Worm (Caenorhabditis elegans) whole organism, early embryonic: Measurements from ENCODE around the gene ttll-15.

Experiments used
- B0310.2 ChIP-seq: sonication (generic microtip); optimal IDR thresholded peaks from 2 replicates; lab custom pipeline; 2016; ENCODE audit warnings: mild to moderate bottlenecking, missing genetic modification characterization, missing compliant biosample characterization
- F13C5.2 ChIP-seq: sonication (generic microtip); optimal IDR thresholded peaks from 2 replicates; lab custom pipeline; 2017; ENCODE audit warnings: mild to moderate bottlenecking, missing genetic modification characterization, inconsistent platforms, missing compliant biosample characterization
- aly-1 ChIP-seq: sonication (generic microtip); optimal IDR thresholded peaks from 2 replicates; lab custom pipeline; 2016; ENCODE audit warnings: missing genetic modification characterization, missing compliant biosample characterization
- ama-1 ChIP-seq: fragments of 150-350 bp; optimal IDR thresholded peaks from 2 replicates; lab custom pipeline; 2014
- ceh-13 ChIP-seq: fragments of 200-800 bp; sonication (Bioruptor generic); optimal IDR thresholded peaks from 2 replicates; lab custom pipeline; 2018; ENCODE audit warnings: mild to moderate bottlenecking, missing genetic modification characterization, missing compliant biosample characterization
- ceh-36 ChIP-seq: sonication (generic microtip); optimal IDR thresholded peaks from 2 replicates; lab custom pipeline; 2016; ENCODE audit warnings: missing genetic modification characterization, inconsistent platforms, missing compliant biosample characterization
- ets-7 ChIP-seq: sonication (generic microtip); optimal IDR thresholded peaks from 2 replicates; lab custom pipeline; 2016; ENCODE audit warnings: missing genotype, missing genetic modification characterization, missing compliant biosample characterization
- flt-1 ChIP-seq: fragments of 200-800 bp; sonication (Bioruptor generic); IDR thresholded peaks from 2 replicates; pipeline ENCODE4 v1.3.6; 2022; ENCODE audit warnings: missing genetic modification characterization, missing compliant biosample characterization
- hmbx-1 ChIP-seq: sonication (generic microtip); optimal IDR thresholded peaks from 2 replicates; lab custom pipeline; 2016; ENCODE audit warnings: mild to moderate bottlenecking, missing genetic modification characterization, missing compliant biosample characterization
- hmg-4 ChIP-seq: fragments of 200-800 bp; sonication (Bioruptor generic); optimal IDR thresholded peaks from 2 replicates; lab custom pipeline; 2018; ENCODE audit warnings: mild to moderate bottlenecking, missing genetic modification characterization, missing compliant biosample characterization
- hnd-1 ChIP-seq: sonication (generic microtip); optimal IDR thresholded peaks from 2 replicates; lab custom pipeline; 2016; ENCODE audit warnings: missing genetic modification characterization, missing compliant biosample characterization
- pes-1 ChIP-seq: fragments of 200-800 bp; sonication (Bioruptor generic); IDR thresholded peaks from 2 replicates; pipeline ENCODE4 v1.3.6; 2022; ENCODE audit warnings: missing genetic modification reagents, missing genetic modification characterization, missing compliant biosample characterization
- scrt-1 ChIP-seq: fragments of 200-800 bp; sonication (Bioruptor generic); IDR thresholded peaks from 2 replicates; pipeline ENCODE4 v1.3.6; 2022; ENCODE audit warnings: missing genetic modification characterization, missing compliant biosample characterization
- sea-1 ChIP-seq: fragments of 200-800 bp; sonication (Bioruptor generic); conservative IDR thresholded peaks from 2 replicates; pipeline ENCODE4 v1.3.6; 2022; ENCODE audit warnings: missing genetic modification characterization, missing compliant biosample characterization
- tbx-11 ChIP-seq: fragments of 200-800 bp; sonication (Bioruptor generic); IDR thresholded peaks from 2 replicates; pipeline ENCODE4 v1.3.6; 2022; ENCODE audit warnings: missing genetic modification characterization, missing compliant biosample characterization
- tbx-37 ChIP-seq: fragments of 200-800 bp; sonication (Bioruptor generic); conservative IDR thresholded peaks from 2 replicates; pipeline ENCODE4 v1.3.6; 2022; ENCODE audit warnings: missing genetic modification reagents, missing genetic modification characterization, missing compliant biosample characterization
- tra-4 ChIP-seq: sonication (generic microtip); optimal IDR thresholded peaks from 2 replicates; lab custom pipeline; 2017; ENCODE audit warnings: missing genetic modification characterization, missing compliant biosample characterization

ttll-15 gene

ce11 chrV:10387412-10387811, 29.1 kb downstream of the ttll-15 start:
- no peak for TF ChIP-seq sea-1 (GFP tag; lab: Robert Waterston, UW)
- TF ChIP-seq tbx-37 (GFP tag; lab: Robert Waterston, UW) = no peak
- TF ChIP-seq hnd-1 = no peak

ce11 chrV:10388318-10388717, 30.0 kb downstream of the ttll-15 start, which contains the start of gene AC3.5:
Gene AC3.5 (plus strand): TSS chrV:10388527.
- no peak for TF ChIP-seq tra-4 (tag; lab: Kevin White, UChicago)
- no peak for TF ChIP-seq flt-1 (GFP tag; lab: Robert Waterston, UW)
- no peak for TF ChIP-seq tbx-37 (GFP tag; lab: Robert Waterston, UW)
- TF ChIP-seq ama-1 (lab: Kevin White, UChicago) = no peak
- no peak for TF ChIP-seq aly-1 (tag; lab: Kevin White, UChicago)
- TF ChIP-seq ets-7 (tag; lab: Kevin White, UChicago) = no peak
- no peak for TF ChIP-seq B0310.2 (tag; lab: Kevin White, UChicago)
- TF ChIP-seq sea-1 (GFP tag; lab: Robert Waterston, UW) = no peak
- TF ChIP-seq ceh-13 (GFP tag; lab: Kevin White, UChicago) = no peak
- TF ChIP-seq pes-1 (GFP tag; lab: Robert Waterston, UW) = no peak
- no peak for TF ChIP-seq hmbx-1 (tag; lab: Kevin White, UChicago)
- TF ChIP-seq tbx-11 = no peak
- TF ChIP-seq hnd-1 = no peak
- TF ChIP-seq hmg-4 (GFP tag; lab: Kevin White, UChicago) = no peak
- no peak for TF ChIP-seq F13C5.2 (tag; lab: Kevin White, UChicago)
- no peak for TF ChIP-seq scrt-1 (GFP tag; lab: Robert Waterston, UW)
- TF ChIP-seq ceh-36 (tag; lab: Kevin White, UChicago) = no peak

ce11 chrV:10393708-10394107, 35.4 kb downstream of the ttll-15 start:
- TF ChIP-seq aly-1 (tag; lab: Kevin White, UChicago) (no peak), pes-1 (GFP tag; lab: Robert Waterston, UW) (no peak), ets-7 (tag; lab: Kevin White, UChicago) (no peak), hmbx-1 (tag; lab: Kevin White, UChicago) (no peak), sea-1 (GFP tag; lab: Robert Waterston, UW) (no peak), hnd-1 (no peak), tra-4 (tag; lab: Kevin White, UChicago) (no peak), B0310.2 (tag; lab: Kevin White, UChicago) (no peak), ceh-36 (tag; lab: Kevin White, UChicago) (no peak), tbx-11 (no peak), F13C5.2 (tag; lab: Kevin White, UChicago) (no peak), tbx-37 (GFP tag; lab: Robert Waterston, UW) (no peak)

ce11 chrV:10395173-10395766, 36.9 kb downstream of the ttll-15 start, which contains the start of the genes col-151 and ugt-1:
Gene col-151 (minus strand): TSS chrV:10395223.
Gene ugt-1 (plus strand): TSS chrV:10395663.
- TF ChIP-seq ceh-13 (GFP tag; lab: Kevin White, UChicago) = no peak
- TF ChIP-seq tra-4 (tag; lab: Kevin White, UChicago) = no peak
- TF ChIP-seq hmg-4 (GFP tag; lab: Kevin White, UChicago) = no peak
- no peak for TF ChIP-seq B0310.2 (tag; lab: Kevin White, UChicago)
- no peak for TF ChIP-seq tbx-11
- TF ChIP-seq aly-1 (tag; lab: Kevin White, UChicago) = no peak
- TF ChIP-seq tbx-37 (GFP tag; lab: Robert Waterston, UW) = no peak
- TF ChIP-seq scrt-1 (GFP tag; lab: Robert Waterston, UW) = no peak
- no peak for TF ChIP-seq hnd-1
- no peak for TF ChIP-seq ama-1 (lab: Kevin White, UChicago)
- TF ChIP-seq pes-1 (GFP tag; lab: Robert Waterston, UW) = no peak
- TF ChIP-seq hmbx-1 (tag; lab: Kevin White, UChicago) = no peak
- no peak for TF ChIP-seq ceh-36 (tag; lab: Kevin White, UChicago)
- no peak for TF ChIP-seq sea-1 (GFP tag; lab: Robert Waterston, UW)
- TF ChIP-seq flt-1 (GFP tag; lab: Robert Waterston, UW) = no peak
- TF ChIP-seq ets-7 (tag; lab: Kevin White, UChicago) = no peak
- no peak for TF ChIP-seq F13C5.2 (tag; lab: Kevin White, UChicago)

- TF ChIP-seq ceh-36 (tag; lab: Kevin White, UChicago) (no peak), hnd-1 (no peak), flt-1 (GFP tag; lab: Robert Waterston, UW) (no peak), hmg-4 (GFP tag; lab: Kevin White, UChicago) (no peak), tra-4 (tag; lab: Kevin White, UChicago) (no peak), ceh-13 (GFP tag; lab: Kevin White, UChicago) (no peak), pes-1 (GFP tag; lab: Robert Waterston, UW) (no peak), tbx-37 (GFP tag; lab: Robert Waterston, UW) (no peak), F13C5.2 (tag; lab: Kevin White, UChicago) (no peak), aly-1 (tag; lab: Kevin White, UChicago) (no peak), sea-1 (GFP tag; lab: Robert Waterston, UW) (no peak), ets-7 (tag; lab: Kevin White, UChicago) (no peak)
These were observed 40.1 kb downstream of the ttll-15 start, which contains the start of gene ugt-2 for ce11 chrV:10398431-10398830. Gene ugt-2 (plus strand): TSS chrV:10398801.

- TF ChIP-seq flt-1 (GFP tag; lab: Robert Waterston, UW) (no peak), ceh-13 (GFP tag; lab: Kevin White, UChicago) (no peak), hmbx-1 (tag; lab: Kevin White, UChicago) (no peak), hnd-1 (no peak), scrt-1 (GFP tag; lab: Robert Waterston, UW) (no peak), pes-1 (GFP tag; lab: Robert Waterston, UW) (no peak), hmg-4 (GFP tag; lab: Kevin White, UChicago) (no peak), aly-1 (tag; lab: Kevin White, UChicago) (no peak)
These were observed 41.0 kb downstream of the ttll-15 start for ce11 chrV:10399290-10399689.

ce11 chrV:10402804-10403203, 44.5 kb downstream of the ttll-15 start, which contains the start of gene F15H10.8:
Gene F15H10.8 (minus strand): TSS chrV:10402904.
- no peak for TF ChIP-seq B0310.2 (tag; lab: Kevin White, UChicago)
- TF ChIP-seq tbx-37 (GFP tag; lab: Robert Waterston, UW) = no peak
- TF ChIP-seq pes-1 (GFP tag; lab: Robert Waterston, UW) = no peak
